Worm (Caenorhabditis elegans): ENCODE data around the gene srh-271.
"Not testable (repeated sequence)": the region's sequence is repeated elsewhere in the genome, so short reads cannot be mapped to it uniquely, and the experiment has no call there.

DNA sequence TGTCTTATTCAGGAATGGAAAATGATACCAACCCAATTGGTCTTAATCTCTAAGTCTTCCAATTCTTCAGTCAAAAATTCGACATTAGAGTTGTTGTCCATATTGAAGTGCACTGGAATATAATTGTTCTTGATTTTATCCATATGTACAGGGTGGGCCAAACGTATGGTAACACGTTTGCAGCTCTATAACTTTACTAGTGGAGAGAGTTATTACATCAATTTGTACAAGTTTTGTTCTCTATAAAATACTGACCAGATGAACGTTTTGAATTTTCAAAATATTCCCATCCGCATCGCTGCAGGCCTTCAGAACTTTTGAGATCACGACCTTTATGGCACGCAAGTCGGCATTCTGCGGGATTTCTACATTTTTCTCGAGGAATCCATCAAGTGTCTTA lies 22.9 kb downstream of the srh-271 start, which contains the start of gene F53E10.5:
- TF ChIP-seq snpc-4 (tag; optimal IDR thresholded peaks at IDR 0.05); pha-4 (tag; optimal IDR thresholded peaks at IDR 0.05); nhr-28 (tag; optimal IDR thresholded peaks at IDR 0.05); ces-1 (GFP tag; optimal IDR thresholded peaks at IDR 0.05); lsy-2 (tag; optimal IDR thresholded peaks at IDR 0.05); unc-62 (GFP tag; optimal IDR thresholded peaks at IDR 0.05); lin-13 (tag; optimal IDR thresholded peaks at IDR 0.05); bed-3 (GFP tag; optimal IDR thresholded peaks at IDR 0.05); nhr-76 (tag; optimal IDR thresholded peaks at IDR 0.05); hlh-1 (tag; optimal IDR thresholded peaks at IDR 0.05); nhr-237 (tag; optimal IDR thresholded peaks at IDR 0.05); elt-3 (tag; optimal IDR thresholded peaks at IDR 0.05); ztf-11 (tag; optimal IDR thresholded peaks at IDR 0.05): not testable (repeated sequence)

Data from whole organism, mixed stage, embryonic.